Fruit fly (Drosophila melanogaster): ENCODE data around the gene CG43815.

The CG43815 gene

DNA sequence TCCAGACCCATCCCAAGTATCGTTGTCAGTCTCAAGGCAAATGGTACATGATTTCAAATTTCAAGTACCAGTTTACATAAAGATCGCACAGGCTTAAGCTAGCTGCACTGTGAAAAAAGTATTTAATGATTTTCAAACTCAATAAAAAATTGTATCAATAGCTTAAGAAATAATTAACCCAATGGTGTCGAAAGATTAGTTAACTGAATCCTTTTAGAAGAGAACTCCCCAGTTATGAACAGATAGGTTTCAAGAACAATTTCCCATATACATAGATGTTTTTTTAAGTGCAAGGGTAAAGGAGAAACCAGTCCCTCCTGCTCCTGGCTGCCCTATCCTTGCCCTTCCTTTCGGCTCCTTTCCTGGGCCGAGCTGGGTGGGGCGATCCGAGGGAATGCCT lies 6.7 kb downstream of the CG43815 start:
- no peak for TF ChIP-seq noc (tag; optimal IDR thresholded peaks at IDR 0.05)

dm6 chr2L:3583405-3584295 lies 7.6 kb downstream of the CG43815 start:
- TF ChIP-seq noc (tag; optimal IDR thresholded peaks at IDR 0.05), result no peak

DNA sequence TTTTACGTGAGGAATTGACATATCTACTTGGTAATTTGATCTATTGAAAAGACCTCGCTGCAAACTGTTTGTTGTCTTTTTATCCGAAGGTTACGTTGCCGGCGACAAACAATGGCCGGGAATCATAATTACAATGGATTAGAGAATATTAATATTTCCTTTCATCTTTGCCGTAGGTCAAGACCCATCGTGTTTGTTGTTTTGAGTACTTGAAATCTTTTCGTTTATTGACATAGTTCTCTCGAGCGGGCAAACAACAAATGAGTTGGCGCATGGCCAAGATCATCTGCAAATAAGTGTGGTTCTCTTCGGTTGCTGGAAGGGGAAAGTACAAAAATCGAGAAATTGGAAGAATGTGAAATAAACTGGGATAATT lies 8.3 kb downstream of the CG43815 start:
- TF ChIP-seq noc (tag; optimal IDR thresholded peaks at IDR 0.05), result no peak

- no peak for TF ChIP-seq noc (tag; optimal IDR thresholded peaks at IDR 0.05)
Observed at dm6 chr2L:3585318-3585717, 9.3 kb downstream of the CG43815 start.

dm6 chr2L:3587286-3587685 lies 11.3 kb downstream of the CG43815 start:
- TF ChIP-seq noc (tag; optimal IDR thresholded peaks at IDR 0.05), result no peak

DNA sequence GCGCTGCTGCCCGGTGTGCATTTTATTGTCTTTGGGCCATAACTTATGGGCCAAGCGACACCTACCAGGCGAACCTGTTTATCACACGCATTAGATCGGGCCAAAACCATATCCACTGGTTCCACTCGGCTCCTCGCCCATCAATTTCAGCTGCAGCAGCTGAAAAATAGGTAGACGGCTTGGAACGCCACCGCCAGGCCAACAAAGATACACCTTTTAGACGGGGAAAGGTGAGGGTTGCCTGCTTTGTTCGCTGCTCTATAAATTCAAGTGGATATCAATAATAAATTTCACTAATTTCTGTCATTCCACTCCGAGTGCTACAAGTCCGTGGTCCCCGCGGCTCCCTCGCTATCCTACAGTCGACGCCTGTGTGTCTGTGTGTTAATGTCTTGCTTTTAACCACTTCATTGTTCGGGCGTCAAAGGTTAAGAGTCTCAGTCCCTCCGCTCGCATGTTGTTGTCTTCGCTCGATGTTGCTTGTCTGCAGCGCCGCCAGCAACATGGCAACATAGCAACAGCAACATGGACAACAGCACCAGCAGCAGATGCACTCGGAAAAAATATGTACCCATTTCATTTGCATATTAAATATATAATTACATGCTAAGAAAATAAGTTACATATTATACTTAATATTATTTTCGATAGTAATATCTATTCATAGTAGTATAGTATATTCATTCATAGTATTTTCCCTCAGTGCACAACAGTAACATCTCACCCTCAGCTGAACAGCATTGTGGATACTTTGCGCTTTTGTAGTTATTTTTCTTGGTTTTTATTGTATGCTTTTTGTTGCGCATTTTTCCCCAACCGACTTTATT lies 12.1 kb downstream of the CG43815 start:
- no peak for TF ChIP-seq noc (tag; optimal IDR thresholded peaks at IDR 0.05)

dm6 chr2L:3588841-3589240 lies 12.8 kb downstream of the CG43815 start:
- TF ChIP-seq noc (tag; optimal IDR thresholded peaks at IDR 0.05), result no peak

DNA sequence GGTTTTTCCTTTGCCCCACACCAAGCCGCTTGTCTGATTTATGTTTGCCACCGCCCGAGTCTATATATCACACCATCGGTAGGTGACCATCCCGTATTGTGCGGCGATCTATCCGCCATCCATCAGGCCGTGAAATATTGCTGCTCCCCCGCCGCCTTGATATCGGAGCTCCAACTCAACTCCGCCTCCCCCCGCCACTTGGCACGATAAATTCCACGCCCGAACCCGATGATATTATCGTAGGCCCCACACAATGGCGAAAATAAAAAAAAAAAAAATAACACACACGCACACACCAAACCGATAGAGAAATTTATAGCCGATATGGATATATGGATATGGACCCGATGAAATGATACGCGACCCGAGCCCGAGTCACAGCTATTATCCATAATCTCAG lies 14.8 kb downstream of the CG43815 start:
- TF ChIP-seq noc (tag; optimal IDR thresholded peaks at IDR 0.05), result no peak

dm6 chr2L:3594000-3594399 lies 18.0 kb downstream of the CG43815 start:
- no peak for TF ChIP-seq noc (tag; optimal IDR thresholded peaks at IDR 0.05)

DNA sequence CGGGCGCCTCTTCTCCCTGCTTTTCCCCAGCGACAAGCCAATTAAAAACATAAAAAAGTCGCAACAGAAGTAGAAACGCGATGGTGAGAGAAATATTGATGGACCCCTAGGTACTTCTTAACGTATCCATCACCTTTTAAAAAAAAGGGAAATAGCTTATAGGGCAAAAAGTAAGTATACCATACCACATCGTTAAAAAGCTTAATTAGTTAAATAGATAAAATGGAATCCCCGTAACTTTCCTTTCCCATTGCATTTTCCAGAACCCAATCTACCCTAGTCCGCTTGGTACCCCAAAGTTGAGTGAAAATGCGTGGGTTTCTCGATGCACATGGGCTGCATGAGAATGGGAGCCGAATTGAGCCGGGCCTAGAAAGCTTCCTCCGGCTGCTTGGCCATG lies 18.6 kb downstream of the CG43815 start:
- no peak for TF ChIP-seq noc (tag; optimal IDR thresholded peaks at IDR 0.05)

dm6 chr2L:3597126-3597525 lies 21.1 kb downstream of the CG43815 start:
- TF ChIP-seq noc (tag; optimal IDR thresholded peaks at IDR 0.05), result no peak

DNA sequence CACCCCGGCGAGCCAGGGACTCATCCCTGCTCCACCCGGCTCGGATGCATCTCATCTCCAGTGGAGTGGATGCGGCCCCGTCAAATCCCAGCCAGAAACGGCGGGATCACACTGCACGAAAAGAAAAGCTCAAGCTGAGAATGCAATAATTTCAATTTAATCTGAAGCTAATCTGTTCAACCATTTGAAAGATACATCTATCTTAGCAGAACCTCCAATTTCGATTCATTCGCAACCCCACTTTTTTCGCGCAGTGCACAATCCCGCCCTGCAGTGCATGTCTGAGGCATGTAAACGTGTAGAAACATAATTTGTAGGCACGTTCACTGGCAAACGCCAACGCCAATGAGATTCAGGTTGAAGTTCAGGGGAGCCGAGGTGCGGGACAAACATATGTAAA lies 22.5 kb downstream of the CG43815 start:
- TF ChIP-seq noc (tag; optimal IDR thresholded peaks at IDR 0.05), result no peak

dm6 chr2L:3600847-3601246 lies 24.8 kb downstream of the CG43815 start:
- TF ChIP-seq noc (tag; optimal IDR thresholded peaks at IDR 0.05), result no peak

DNA sequence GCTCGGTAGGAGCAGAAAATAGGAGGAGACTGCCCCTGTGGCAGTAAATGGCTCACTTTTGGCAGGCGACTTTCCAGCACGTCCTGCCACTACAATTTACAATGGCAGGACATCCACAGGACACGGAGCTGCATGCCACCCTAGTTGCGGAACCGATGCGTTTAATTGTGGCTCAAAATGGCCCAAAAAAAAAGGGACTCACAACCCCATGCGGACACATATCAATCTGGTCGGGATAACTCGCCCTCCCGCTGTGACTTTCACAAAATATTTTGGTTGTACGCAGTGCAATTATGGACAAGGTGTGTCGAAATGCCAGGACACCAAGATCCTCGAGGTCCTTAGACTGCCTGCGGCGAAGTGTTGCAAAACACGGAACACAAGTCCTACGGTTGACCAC lies 26.6 kb downstream of the CG43815 start:
- TF ChIP-seq noc (tag; optimal IDR thresholded peaks at IDR 0.05), result no peak

DNA sequence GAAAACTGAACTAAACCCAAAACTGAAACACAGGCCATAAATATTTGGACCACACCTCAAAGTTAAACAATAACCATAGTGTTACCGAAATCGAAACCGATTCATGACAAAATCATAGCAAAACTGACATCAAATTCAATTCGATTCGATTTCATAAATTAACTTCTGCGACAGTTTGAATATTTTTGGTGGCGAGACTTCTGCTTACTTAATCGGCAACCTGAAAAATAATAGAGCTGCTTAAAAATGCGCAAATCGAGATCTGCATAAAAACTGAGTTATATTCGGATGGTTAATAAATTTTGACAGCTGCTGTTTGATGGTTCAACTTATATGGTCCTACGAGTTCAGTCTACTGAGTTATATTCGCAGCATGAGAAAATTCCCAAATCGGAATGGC lies 27.5 kb downstream of the CG43815 start:
- TF ChIP-seq noc (tag; optimal IDR thresholded peaks at IDR 0.05), result no peak

DNA sequence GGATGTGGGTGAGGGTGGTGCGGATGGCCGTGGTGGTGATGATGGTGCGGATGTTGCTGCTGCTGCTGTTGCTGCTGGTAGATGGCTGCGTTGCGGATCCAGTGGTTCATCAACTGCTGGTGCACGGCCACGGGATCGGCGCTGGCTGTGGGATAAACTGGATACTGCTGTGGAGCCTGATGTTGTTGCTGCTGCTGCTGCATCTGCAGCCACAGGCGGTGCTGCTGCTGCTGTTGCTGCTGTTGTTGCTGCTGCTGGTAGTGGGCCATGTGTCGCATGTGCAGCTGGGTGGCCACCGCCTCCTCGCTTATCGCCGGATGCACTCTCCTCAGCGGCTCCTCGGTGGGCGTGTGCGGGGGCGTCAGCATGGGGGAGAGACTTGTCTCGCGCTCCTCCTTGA lies 29.7 kb downstream of the CG43815 start:
- TF ChIP-seq noc (tag; optimal IDR thresholded peaks at IDR 0.05), result no peak

Data from whole organism, larva.